Worm (Caenorhabditis elegans): ENCODE measurements around the gene T22D1.5.

The T22D1.5 gene

ce11 chrIV:6905947-6906489 lies 2.3 kb downstream of the T22D1.5 start, which contains the start of the genes T22D1.17 and T22D1.8:
Gene T22D1.17 (plus strand): TSS chrIV:6905997.
Gene T22D1.8 (minus strand): TSS chrIV:6906348.
- TF ChIP-seq ceh-16 (tag; optimal IDR thresholded peaks at IDR 0.05) (no peak), nhr-25 (tag; optimal IDR thresholded peaks at IDR 0.05) (peak; percentile 62), nhr-21 (tag; optimal IDR thresholded peaks at IDR 0.05) (peak; percentile 2)

- no peak for TF ChIP-seq mdl-1 (tag; optimal IDR thresholded peaks at IDR 0.05)
- no peak for TF ChIP-seq fos-1 (tag; optimal IDR thresholded peaks at IDR 0.05)
- TF ChIP-seq nhr-11 (tag; optimal IDR thresholded peaks at IDR 0.05), result no peak
- no peak for TF ChIP-seq nhr-237 (tag; optimal IDR thresholded peaks at IDR 0.05)
- no peak for TF ChIP-seq nhr-12 (tag; optimal IDR thresholded peaks at IDR 0.05)
- TF ChIP-seq sma-3 (GFP tag; optimal IDR thresholded peaks at IDR 0.05), result no peak
- TF ChIP-seq snpc-4 (tag; optimal IDR thresholded peaks at IDR 0.05), result no peak
- no peak for TF ChIP-seq nhr-10 (tag; optimal IDR thresholded peaks at IDR 0.05)
- TF ChIP-seq unc-55 (GFP tag; optimal IDR thresholded peaks at IDR 0.05), result no peak
- no peak for TF ChIP-seq ceh-82 (tag; optimal IDR thresholded peaks at IDR 0.05)
- TF ChIP-seq peb-1 (tag; optimal IDR thresholded peaks at IDR 0.05), result no peak
- no peak for TF ChIP-seq ceh-16 (tag; optimal IDR thresholded peaks at IDR 0.05)
These were observed 3.7 kb downstream of the T22D1.5 start for ce11 chrIV:6907487-6907886.

ce11 chrIV:6909863-6910733 lies 6.3 kb downstream of the T22D1.5 start, which contains the start of the genes rpn-1 and ribo-1:
Gene rpn-1 (minus strand): TSS chrIV:6909913.
Gene ribo-1 (plus strand): TSS chrIV:6910683.
- TF ChIP-seq alr-1 (tag; optimal IDR thresholded peaks at IDR 0.05), result no peak
- TF ChIP-seq lin-39 (tag; optimal IDR thresholded peaks at IDR 0.05), result no peak
- no peak for TF ChIP-seq sma-9 (GFP tag; optimal IDR thresholded peaks at IDR 0.05)
- no peak for TF ChIP-seq sma-9 (tag; optimal IDR thresholded peaks at IDR 0.05)
- no peak for TF ChIP-seq nhr-21 (tag; optimal IDR thresholded peaks at IDR 0.05)
- TF ChIP-seq nhr-237 (tag; optimal IDR thresholded peaks at IDR 0.05), result no peak
- peak; percentile 74 for TF ChIP-seq C34F6.9 (tag; optimal IDR thresholded peaks at IDR 0.05)
- no peak for TF ChIP-seq unc-62 (GFP tag; optimal IDR thresholded peaks at IDR 0.05)
- TF ChIP-seq gmeb-1 (tag; optimal IDR thresholded peaks at IDR 0.05), result no peak
- peak; percentile 50 for TF ChIP-seq nhr-129 (tag; optimal IDR thresholded peaks at IDR 0.05)
- TF ChIP-seq ztf-4 (tag; optimal IDR thresholded peaks at IDR 0.05), result no peak
- TF ChIP-seq aly-2 (tag; optimal IDR thresholded peaks at IDR 0.05), result no peak
- TF ChIP-seq ceh-82 (tag; optimal IDR thresholded peaks at IDR 0.05), result no peak
- TF ChIP-seq skn-1 (tag; optimal IDR thresholded peaks at IDR 0.05), result peak; percentile 99
- TF ChIP-seq lin-11 (tag; optimal IDR thresholded peaks at IDR 0.05), result no peak
- no peak for TF ChIP-seq nhr-11 (tag; optimal IDR thresholded peaks at IDR 0.05)
- TF ChIP-seq crh-2 (tag; optimal IDR thresholded peaks at IDR 0.05), result peak; percentile 84
- TF ChIP-seq egl-27 (tag; optimal IDR thresholded peaks at IDR 0.05), result no peak
- TF ChIP-seq snpc-4 (tag; optimal IDR thresholded peaks at IDR 0.05), result peak; percentile 5
- no peak for TF ChIP-seq Y55F3AM.14 (GFP tag; optimal IDR thresholded peaks at IDR 0.05)
- no peak for TF ChIP-seq ztf-11 (tag; optimal IDR thresholded peaks at IDR 0.05)
- TF ChIP-seq fos-1 (tag; optimal IDR thresholded peaks at IDR 0.05), result no peak
- no peak for TF ChIP-seq nhr-23 (tag; optimal IDR thresholded peaks at IDR 0.05)
- TF ChIP-seq nhr-77 (tag; optimal IDR thresholded peaks at IDR 0.05), result no peak
- TF ChIP-seq mdl-1 (tag; optimal IDR thresholded peaks at IDR 0.05), result no peak
- TF ChIP-seq nhr-12 (tag; optimal IDR thresholded peaks at IDR 0.05), result no peak
- no peak for TF ChIP-seq elt-1 (tag; optimal IDR thresholded peaks at IDR 0.05)
- TF ChIP-seq lsy-2 (tag; optimal IDR thresholded peaks at IDR 0.05), result peak in 1 of 2 experiments; percentile 64
- TF ChIP-seq unc-39 (tag; optimal IDR thresholded peaks at IDR 0.05), result no peak
- no peak for TF ChIP-seq sma-3 (GFP tag; optimal IDR thresholded peaks at IDR 0.05)
- TF ChIP-seq blmp-1 (tag; optimal IDR thresholded peaks at IDR 0.05; ENCODE audit: insufficient read depth), result no peak
- no peak for TF ChIP-seq ztf-1 (GFP tag; conservative IDR thresholded peaks at IDR 0.05)
- TF ChIP-seq nhr-6 (tag; optimal IDR thresholded peaks at IDR 0.05), result no peak
- TF ChIP-seq ama-1 (optimal IDR thresholded peaks at IDR 0.05), result no peak
- no peak for TF ChIP-seq lin-13 (GFP tag; optimal IDR thresholded peaks at IDR 0.05)
- TF ChIP-seq zag-1 (tag; optimal IDR thresholded peaks at IDR 0.05), result no peak
- no peak for TF ChIP-seq sem-4 (tag; optimal IDR thresholded peaks at IDR 0.05)
- no peak for TF ChIP-seq ZK546.5 (tag; optimal IDR thresholded peaks at IDR 0.05)
- peak; percentile 12 for TF ChIP-seq nhr-25 (tag; optimal IDR thresholded peaks at IDR 0.05)
- TF ChIP-seq ceh-16 (tag; optimal IDR thresholded peaks at IDR 0.05), result no peak
- no peak for TF ChIP-seq dmd-4 (tag; optimal IDR thresholded peaks at IDR 0.05)
- no peak for TF ChIP-seq F13H6.1 (tag; optimal IDR thresholded peaks at IDR 0.05)
- peak; percentile 68 for TF ChIP-seq unc-55 (GFP tag; optimal IDR thresholded peaks at IDR 0.05)
- TF ChIP-seq elt-3 (tag; optimal IDR thresholded peaks at IDR 0.05), result no peak
- TF ChIP-seq nhr-10 (tag; optimal IDR thresholded peaks at IDR 0.05), result no peak
- no peak for TF ChIP-seq R02D3.7 (tag; optimal IDR thresholded peaks at IDR 0.05)
